Worm (Caenorhabditis elegans) whole organism, midembryonic: ENCODE measurements around the gene C43C3.4.

ENCODE experiments used
- T22C8.4 ChIP-seq: fragments of 200-800 bp; sonication (Bioruptor generic); IDR thresholded peaks from 2 replicates; pipeline ENCODE4 v1.3.6; 2022; ENCODE audit warnings: missing genetic modification characterization, missing compliant biosample characterization
- flt-1 ChIP-seq: fragments of 200-800 bp; sonication (Bioruptor generic); IDR thresholded peaks from 2 replicates; pipeline ENCODE4 v1.3.6; 2022; ENCODE audit warnings: missing genetic modification characterization, missing compliant biosample characterization
- tab-1 ChIP-seq: fragments of 200-800 bp; sonication (Bioruptor generic); IDR thresholded peaks from 2 replicates; pipeline ENCODE4 v1.3.6; 2022; ENCODE audit warnings: missing genetic modification characterization, missing compliant biosample characterization
- ztf-29 ChIP-seq: fragments of 200-800 bp; sonication (Bioruptor generic); IDR thresholded peaks from 2 replicates; pipeline ENCODE4 v1.3.6; 2022; ENCODE audit warnings: missing genetic modification reagents, missing genetic modification characterization, missing compliant biosample characterization

- no peak for TF ChIP-seq T22C8.4 (GFP tag; lab: Robert Waterston, UW)
- TF ChIP-seq flt-1 (GFP tag; lab: Robert Waterston, UW), result 0 out of 2 replicates have a peak, but pooled peaks have one; percentile 8
- no peak for TF ChIP-seq ztf-29 (GFP tag; lab: Robert Waterston, UW)
- TF ChIP-seq tab-1 (GFP tag; lab: Robert Waterston, UW), result 0 out of 2 replicates have a peak, but pooled peaks have one; percentile 11
These were observed 6.1 kb downstream of the C43C3.4 start, which contains the start of gene T14B1.1 for ce11 chrX:9668554-9668953.
